In genomic region chr3L:7889976-7890375, dm6 we compare ENCODE assay signal across 3 fruit fly cellular contexts.
TF ChIP-seq lines count a peak whose summit lies in the region.

No protein-coding gene starts in this region.

- TF ChIP-seq CTCF in whole organism, embryonic (GFP tag; optimal IDR thresholded peaks at IDR 0.05; lab: Kevin White, UChicago), result no peak

TF ChIP-seq in whole organism, embryonic, 481 proteins besides CTCF, POLR2A, EP300 and RAD21:
- TF ChIP-seq tio (GFP tag; optimal IDR thresholded peaks at IDR 0.05; lab: Kevin White, UChicago) (no peak), Dfd (GFP tag; optimal IDR thresholded peaks at IDR 0.05; lab: Kevin White, UChicago) (peak in 1 of 2 experiments; percentile 28), ems (GFP tag; optimal IDR thresholded peaks at IDR 0.05; lab: Kevin White, UChicago) (no peak), CG4360 (GFP tag; IDR thresholded peaks at IDR 0.05; lab: Robert Waterston, UW) (peak; percentile 88), lab (GFP tag; optimal IDR thresholded peaks at IDR 0.05; lab: Kevin White, UChicago) (no peak)

TF ChIP-seq in whole organism, prepupa, 60 proteins besides CTCF, POLR2A, EP300 and RAD21:
- TF ChIP-seq CG6163 (GFP tag; IDR thresholded peaks at IDR 0.05; lab: Robert Waterston, UW), result no peak
- TF ChIP-seq CG8119 (GFP tag; IDR thresholded peaks at IDR 0.05; lab: Robert Waterston, UW), result 0 out of 3 replicates have a peak, but pooled peaks have one; percentile 12

TF ChIP-seq in whole organism, wandering third instar larva, 38 proteins besides CTCF, POLR2A, EP300 and RAD21:
- TF ChIP-seq Myc (optimal IDR thresholded peaks at IDR 0.05; lab: Kevin White, UChicago) (no peak), Dfd (GFP tag; optimal IDR thresholded peaks at IDR 0.05; lab: Kevin White, UChicago) (peak; percentile 91)
